Worm (Caenorhabditis elegans): ENCODE measurements around the gene C41G11.1.

- no peak for TF ChIP-seq him-1 (tag; optimal IDR thresholded peaks at IDR 0.05)
- no peak for TF ChIP-seq W03F9.2 (tag; optimal IDR thresholded peaks at IDR 0.05)
- TF ChIP-seq dao-5 (tag; optimal IDR thresholded peaks at IDR 0.05), result no peak
Observed at ce11 chrX:5714077-5714675, 5.8 kb downstream of the C41G11.1 start, which contains the start of gene cyp-43A1.
